Fruit fly (Drosophila melanogaster) whole organism, embryonic: ENCODE results near the gene dwg.

ENCODE experiments used
- Aef1 ChIP-seq: fragments of 200-800 bp; sonication (Bioruptor generic); IDR thresholded peaks from 3 replicates; pipeline ENCODE4 v1.3.6; 2022; ENCODE audit warnings: missing biosample characterization, missing genetic modification characterization
- Atf6 ChIP-seq: fragments of 200-800 bp; sonication (Bioruptor generic); IDR thresholded peaks from 2 replicates; pipeline ENCODE4 v1.3.6; 2022; ENCODE audit warnings: missing biosample characterization, missing genetic modification characterization
- Bteb2 ChIP-seq: fragments of 200-800 bp; sonication (Bioruptor generic); optimal IDR thresholded peaks from 2 replicates; lab custom pipeline; 2016; ENCODE audit warnings: missing biosample characterization, missing genetic modification characterization
- CG10959 ChIP-seq: fragments of 200-800 bp; sonication (Bioruptor generic); IDR thresholded peaks from 2 replicates; pipeline ENCODE4 v1.3.6; 2022; ENCODE audit warnings: missing biosample characterization, missing genetic modification characterization
- CG12155 ChIP-seq: fragments of 200-800 bp; sonication (Bioruptor generic); optimal IDR thresholded peaks from 3 replicates; lab custom pipeline; 2016; ENCODE audit warnings: missing biosample characterization, missing genetic modification characterization
- CG14050 ChIP-seq: fragments of 200-800 bp; sonication (Bioruptor generic); IDR thresholded peaks from 3 replicates; pipeline ENCODE4 v1.3.6; 2022; ENCODE audit warnings: missing biosample characterization, missing genetic modification characterization
- CG14441 ChIP-seq: fragments of 200-800 bp; sonication (Bioruptor generic); IDR thresholded peaks from 2 replicates; pipeline ENCODE4 v1.3.6; 2022; ENCODE audit warnings: missing biosample characterization, missing genetic modification characterization
- CG14860 ChIP-seq: fragments of 200-800 bp; sonication (Bioruptor generic); IDR thresholded peaks from 3 replicates; pipeline ENCODE4 v1.3.6; 2022; ENCODE audit warnings: missing biosample characterization, missing genetic modification characterization; ENCODE audit not compliant: partially characterized antibody
- CG3163 ChIP-seq: fragments of 200-800 bp; sonication (Bioruptor generic); optimal IDR thresholded peaks from 3 replicates; lab custom pipeline; 2016; ENCODE audit warnings: missing biosample characterization, missing genetic modification characterization
- CG34224 ChIP-seq: fragments of 200-800 bp; sonication (Bioruptor generic); IDR thresholded peaks from 3 replicates; pipeline ENCODE4 v1.3.6; 2022; ENCODE audit warnings: missing biosample characterization, missing genetic modification characterization; ENCODE audit not compliant: partially characterized antibody
- CG4360 ChIP-seq: fragments of 200-800 bp; sonication (Bioruptor generic); IDR thresholded peaks from 2 replicates; pipeline ENCODE4 v1.3.6; 2022; ENCODE audit warnings: missing biosample characterization, missing genetic modification characterization
- CG5953 ChIP-seq: fragments of 200-800 bp; sonication (Bioruptor generic); IDR thresholded peaks from 2 replicates; pipeline ENCODE4 v1.3.6; 2022; ENCODE audit warnings: missing biosample characterization, missing genetic modification characterization
- CG6791 ChIP-seq: fragments of 200-800 bp; sonication (Bioruptor generic); IDR thresholded peaks from 3 replicates; pipeline ENCODE4 v1.3.6; 2022; ENCODE audit warnings: missing biosample characterization, missing genetic modification characterization; ENCODE audit not compliant: partially characterized antibody
- CG7745 ChIP-seq: fragments of 200-800 bp; sonication (Bioruptor generic); optimal IDR thresholded peaks from 2 replicates; lab custom pipeline; 2018; ENCODE audit warnings: missing biosample characterization, mild to moderate bottlenecking, missing genetic modification characterization, moderate library complexity
- CG7928 ChIP-seq: fragments of 200-800 bp; sonication (Bioruptor generic); optimal IDR thresholded peaks from 2 replicates; lab custom pipeline; 2017; ENCODE audit warnings: missing biosample characterization, mild to moderate bottlenecking, missing genetic modification characterization
- CG9215 ChIP-seq: fragments of 200-800 bp; sonication (Bioruptor generic); IDR thresholded peaks from 2 replicates; pipeline ENCODE4 v1.3.6; 2022; ENCODE audit warnings: missing biosample characterization, missing genetic modification characterization
- CG9437 ChIP-seq: fragments of 200-800 bp; sonication (Bioruptor generic); optimal IDR thresholded peaks from 2 replicates; lab custom pipeline; 2018; ENCODE audit warnings: missing biosample characterization, mild to moderate bottlenecking, missing genetic modification characterization
- CkIIα-i1 ChIP-seq: fragments of 200-800 bp; sonication (Bioruptor generic); IDR thresholded peaks from 2 replicates; pipeline ENCODE4 v1.3.6; 2022; ENCODE audit warnings: missing biosample characterization, missing genetic modification characterization
- D ChIP-seq, 2 experiments: fragments of 200-800 bp in 1 of 2; fragments of >200 bp in 1 of 2; sonication (Bioruptor generic) in 1 of 2; optimal IDR thresholded peaks; 2 replicates in 1 of 2; 3 replicates in 1 of 2; lab custom pipeline; 2017; ENCODE audit warnings: mild to moderate bottlenecking in 1 of 2, missing biosample characterization in 1 of 2, missing genetic modification characterization in 1 of 2, missing genetic modification reagents in 1 of 2
- Dp ChIP-seq: fragments of 200-800 bp; sonication (Bioruptor generic); optimal IDR thresholded peaks from 2 replicates; lab custom pipeline; 2018; ENCODE audit warnings: missing biosample characterization, mild to moderate bottlenecking, missing genetic modification characterization, moderate library complexity
- Eip74EF ChIP-seq, 2 experiments: fragments of 200-800 bp in 1 of 2; fragments of >200 bp in 1 of 2; sonication (Bioruptor generic) in 1 of 2; optimal IDR thresholded peaks; 2 replicates each; lab custom pipeline; 2017 to 2019; ENCODE audit warnings: missing biosample characterization in 2 of 2, missing genetic modification characterization in 2 of 2, mild to moderate bottlenecking in 1 of 2, moderate library complexity in 1 of 2
- Fer3 ChIP-seq: fragments of 200-800 bp; sonication (Bioruptor generic); optimal IDR thresholded peaks from 2 replicates; lab custom pipeline; 2018; ENCODE audit warnings: missing biosample characterization, mild to moderate bottlenecking, missing genetic modification characterization, moderate library complexity
- HLH4C ChIP-seq: fragments of 200-800 bp; sonication (Bioruptor generic); IDR thresholded peaks from 3 replicates; pipeline ENCODE4 v1.3.6; 2022; ENCODE audit warnings: missing biosample characterization, missing genetic modification characterization; ENCODE audit not compliant: partially characterized antibody
- Med ChIP-seq: fragments of 200-800 bp; sonication (Bioruptor generic); peaks from one replicate; lab custom pipeline; 2016; ENCODE audit warnings: missing biosample characterization, missing genetic modification characterization, mild to moderate bottlenecking, inconsistent platforms, moderate library complexity
- NfI ChIP-seq: fragments of 200-800 bp; sonication (Bioruptor generic); optimal IDR thresholded peaks from 3 replicates; lab custom pipeline; 2018; ENCODE audit warnings: missing biosample characterization, mild to moderate bottlenecking, missing genetic modification characterization, moderate library complexity
- Ptx1 ChIP-seq: fragments of 200-800 bp; sonication (Bioruptor generic); IDR thresholded peaks from 2 replicates; pipeline ENCODE4 v1.3.6; 2022; ENCODE audit warnings: missing biosample characterization, missing genetic modification characterization
- Sin3A ChIP-seq: fragments of >200 bp; optimal IDR thresholded peaks from 2 replicates; lab custom pipeline; 2018
- ac ChIP-seq: fragments of 200-800 bp; sonication (Bioruptor generic); optimal IDR thresholded peaks from 3 replicates; lab custom pipeline; 2017; ENCODE audit warnings: missing biosample characterization, mild to moderate bottlenecking, missing genetic modification characterization
- cas ChIP-seq: fragments of 200-800 bp; sonication (Bioruptor generic); IDR thresholded peaks from 2 replicates; pipeline ENCODE4 v1.3.6; 2022; ENCODE audit warnings: missing biosample characterization, missing genetic modification characterization
- cwo ChIP-seq: fragments of 200-800 bp; sonication (Bioruptor generic); optimal IDR thresholded peaks from 3 replicates; lab custom pipeline; 2017; ENCODE audit warnings: missing biosample characterization, missing genetic modification characterization, mild to moderate bottlenecking, moderate library complexity, missing genetic modification reagents
- dimm ChIP-seq: fragments of 200-800 bp; sonication (Bioruptor generic); IDR thresholded peaks from 2 replicates; pipeline ENCODE4 v1.3.6; 2022; ENCODE audit warnings: missing biosample characterization, missing genetic modification characterization
- dpn ChIP-seq, 2 experiments: fragments of 200-800 bp; sonication (Bioruptor generic); optimal IDR thresholded peaks; 3 replicates each; lab custom pipeline; 2016; ENCODE audit warnings: missing biosample characterization in 2 of 2, missing genetic modification characterization in 2 of 2
- fd102C ChIP-seq: fragments of 200-800 bp; sonication (Bioruptor generic); optimal IDR thresholded peaks from 2 replicates; lab custom pipeline; 2018; ENCODE audit warnings: missing biosample characterization, mild to moderate bottlenecking, missing genetic modification characterization, moderate library complexity
- fru ChIP-seq: fragments of >200 bp; optimal IDR thresholded peaks from 2 replicates; lab custom pipeline; 2017
- fu2 ChIP-seq: fragments of 200-800 bp; sonication (Bioruptor generic); optimal IDR thresholded peaks from 2 replicates; lab custom pipeline; 2016; ENCODE audit warnings: missing biosample characterization, missing genetic modification characterization
- grn ChIP-seq: fragments of 200-800 bp; sonication (Bioruptor generic); optimal IDR thresholded peaks from 3 replicates; lab custom pipeline; 2017; ENCODE audit warnings: missing biosample characterization, missing genetic modification characterization
- lmd ChIP-seq: fragments of 200-800 bp; sonication (Bioruptor generic); IDR thresholded peaks from 2 replicates; pipeline ENCODE4 v1.3.6; 2022; ENCODE audit warnings: missing biosample characterization, missing genetic modification characterization
- lola ChIP-seq, 3 experiments: fragments of >200 bp in 2 of 3; fragments of 200-800 bp in 1 of 3; sonication (Bioruptor generic) in 1 of 3; optimal IDR thresholded peaks; 2 replicates each; lab custom pipeline; 2017 to 2019; ENCODE audit warnings: missing biosample characterization in 3 of 3, missing genetic modification characterization in 3 of 3, mild to moderate bottlenecking in 1 of 3, moderate library complexity in 1 of 3
- mam ChIP-seq: fragments of 200-800 bp; sonication (Bioruptor generic); optimal IDR thresholded peaks from 3 replicates; lab custom pipeline; 2016; ENCODE audit warnings: missing biosample characterization, missing genetic modification characterization
- mirr ChIP-seq: fragments of 200-800 bp; sonication (Bioruptor generic); optimal IDR thresholded peaks from 3 replicates; lab custom pipeline; 2018; ENCODE audit warnings: missing biosample characterization, mild to moderate bottlenecking, missing genetic modification characterization
- nau ChIP-seq: fragments of 200-800 bp; sonication (Bioruptor generic); optimal IDR thresholded peaks from 3 replicates; lab custom pipeline; 2017; ENCODE audit warnings: missing biosample characterization, mild to moderate bottlenecking, missing genetic modification characterization, missing genetic modification reagents
- nerfin-1 ChIP-seq: fragments of 200-800 bp; sonication (Bioruptor generic); optimal IDR thresholded peaks from 3 replicates; lab custom pipeline; 2019; ENCODE audit warnings: missing biosample characterization, mild to moderate bottlenecking, missing genetic modification characterization, moderate library complexity
- nom ChIP-seq: fragments of 200-800 bp; sonication (Bioruptor generic); optimal IDR thresholded peaks from 2 replicates; lab custom pipeline; 2017; ENCODE audit warnings: missing biosample characterization, missing genetic modification characterization, mild to moderate bottlenecking, moderate library complexity, missing genetic modification reagents
- pnt ChIP-seq: fragments of 200-800 bp; sonication (Bioruptor generic); optimal IDR thresholded peaks from 3 replicates; lab custom pipeline; 2016; ENCODE audit warnings: missing biosample characterization, missing genetic modification characterization
- pros ChIP-seq: fragments of 200-800 bp; sonication (Bioruptor generic); optimal IDR thresholded peaks from 3 replicates; lab custom pipeline; 2019; ENCODE audit warnings: missing biosample characterization, mild to moderate bottlenecking, missing genetic modification characterization, moderate library complexity
- psq ChIP-seq: fragments of 200-800 bp; sonication (Bioruptor generic); optimal IDR thresholded peaks from 2 replicates; lab custom pipeline; 2017; ENCODE audit warnings: missing biosample characterization, missing genetic modification characterization
- slbo ChIP-seq: fragments of 200-800 bp; sonication (Bioruptor generic); IDR thresholded peaks from 2 replicates; pipeline ENCODE4 v1.3.6; 2022; ENCODE audit warnings: missing biosample characterization, missing genetic modification characterization
- sug ChIP-seq: fragments of 200-800 bp; optimal IDR thresholded peaks from 2 replicates; lab custom pipeline; 2019; ENCODE audit warnings: missing biosample characterization, mild to moderate bottlenecking, missing genetic modification characterization, moderate library complexity
- vvl ChIP-seq: fragments of 200-800 bp; sonication (Bioruptor generic); IDR thresholded peaks from 2 replicates; pipeline ENCODE4 v1.3.6; 2022; ENCODE audit warnings: missing biosample characterization, missing genetic modification characterization
- wdn ChIP-seq: fragments of 200-800 bp; sonication (Bioruptor generic); IDR thresholded peaks from 2 replicates; pipeline ENCODE4 v1.3.6; 2022; ENCODE audit warnings: missing biosample characterization, missing genetic modification characterization

The dwg gene

dm6 chrX:2743020-2743419 lies 15.5 kb downstream of the dwg start (continued):
- TF ChIP-seq fu2 (GFP tag; lab: Kevin White, UChicago) (peak; percentile 79), CG6791 (GFP tag; lab: Robert Waterston, UW) (0 out of 3 replicates have a peak, but pooled peaks have one; percentile 19), psq (no peak), lmd (GFP tag; lab: Robert Waterston, UW) (peak; percentile 89), CG3163 (GFP tag; lab: Kevin White, UChicago) (peak; percentile 60), Atf6 (GFP tag; lab: Robert Waterston, UW) (peak; percentile 94), vvl (peak; percentile 92), fd102C (GFP tag; lab: Kevin White, UChicago) (no peak), CkIIα-i1 (GFP tag; lab: Robert Waterston, UW) (peak; percentile 56; the same call in 1 of the 2 replicates), lola (GFP tag; optimal IDR thresholded peaks at IDR 0.05; lab: Kevin White, UChicago) (no peak), CG5953 (GFP tag; lab: Robert Waterston, UW) (peak; percentile 62), Bteb2 (GFP tag; lab: Kevin White, UChicago) (peak; percentile 73), nerfin-1 (tag; lab: Kevin White, UChicago) (no peak), D (optimal IDR thresholded peaks at IDR 0.05; lab: Kevin White, UChicago) (no peak), D (GFP tag; optimal IDR thresholded peaks at IDR 0.05; lab: Kevin White, UChicago) (peak; percentile 25), pros (no peak), Aef1 (GFP tag; lab: Robert Waterston, UW) (peak; percentile 91), Dp (GFP tag; lab: Kevin White, UChicago) (no peak), CG7745 (no peak), cwo (peak; percentile 87), CG7928 (peak; percentile 39), CG9215 (GFP tag; lab: Robert Waterston, UW) (peak; percentile 81), CG10959 (GFP tag; lab: Robert Waterston, UW) (peak; percentile 47), grn (GFP tag; lab: Kevin White, UChicago) (peak; percentile 78), mam (GFP tag; lab: Kevin White, UChicago) (peak; percentile 88), CG12155 (GFP tag; lab: Kevin White, UChicago) (peak; percentile 79), Fer3 (tag; lab: Kevin White, UChicago) (peak; percentile 84), mirr (GFP tag; lab: Kevin White, UChicago) (no peak), CG14860 (GFP tag; lab: Robert Waterston, UW) (0 out of 3 replicates have a peak, but pooled peaks have one; percentile 48), dpn (GFP tag; optimal IDR thresholded peaks at IDR 0.05; lab: Kevin White, UChicago) (peak; percentile 80 to 88), cas (GFP tag; lab: Robert Waterston, UW) (peak; percentile 84), slbo (peak; percentile 96), dimm (GFP tag; lab: Robert Waterston, UW) (peak; percentile 74), ac (GFP tag; lab: Kevin White, UChicago) (no peak), pnt (GFP tag; lab: Kevin White, UChicago) (peak; percentile 68), nau (GFP tag; lab: Kevin White, UChicago) (peak; percentile 66), Med (GFP tag; lab: Kevin White, UChicago) (peak; percentile 97), NfI (GFP tag; lab: Kevin White, UChicago) (peak; percentile 80), wdn (peak; percentile 91), Eip74EF (GFP tag; optimal IDR thresholded peaks at IDR 0.05; lab: Kevin White, UChicago) (no peak), CG14050 (GFP tag; lab: Robert Waterston, UW) (peak; percentile 84), Sin3A (no peak), sug (tag; lab: Kevin White, UChicago) (peak; percentile 85), CG4360 (GFP tag; lab: Robert Waterston, UW) (no peak), CG34224 (GFP tag; lab: Robert Waterston, UW) (no peak), HLH4C (GFP tag; lab: Robert Waterston, UW) (no peak), Ptx1 (peak; percentile 90), CG9437 (GFP tag; lab: Kevin White, UChicago) (peak; percentile 1), nom (GFP tag; lab: Kevin White, UChicago) (no peak), CG14441 (peak; percentile 94), fru (no peak)
